Worm (Caenorhabditis elegans) whole organism, late embryonic: ENCODE measurements around the gene flor-1.

Experiments used
- C38D4.7 ChIP-seq: fragments of 200-800 bp; sonication (Bioruptor generic); optimal IDR thresholded peaks from 2 replicates; lab custom pipeline; 2018; ENCODE audit warnings: mild to moderate bottlenecking, missing genetic modification characterization, moderate library complexity, missing compliant biosample characterization
- K09A11.1 ChIP-seq: sonication (generic microtip); optimal IDR thresholded peaks from 2 replicates; lab custom pipeline; 2017; ENCODE audit warnings: antibody characterized with exemption, mild to moderate bottlenecking, missing genetic modification characterization, missing compliant biosample characterization; ENCODE audit not compliant: insufficient read depth
- T23F11.4 ChIP-seq: fragments of 200-800 bp; sonication (Bioruptor generic); optimal IDR thresholded peaks from 2 replicates; lab custom pipeline; 2018; ENCODE audit warnings: mild to moderate bottlenecking, missing genetic modification characterization, missing compliant biosample characterization
- Y22D7AL.16 ChIP-seq: sonication (generic microtip); optimal IDR thresholded peaks from 2 replicates; lab custom pipeline; 2016; ENCODE audit warnings: missing genetic modification characterization, missing compliant biosample characterization
- ahr-1 ChIP-seq: sonication (generic microtip); optimal IDR thresholded peaks from 2 replicates; lab custom pipeline; 2016; ENCODE audit warnings: missing genetic modification characterization, missing compliant biosample characterization
- ama-1 ChIP-seq: fragments of 150-350 bp; optimal IDR thresholded peaks from 2 replicates; lab custom pipeline; 2014
- ceh-14 ChIP-seq: sonication (generic microtip); optimal IDR thresholded peaks from 2 replicates; lab custom pipeline; 2016; ENCODE audit warnings: missing genotype, missing genetic modification characterization, missing compliant biosample characterization
- ceh-18 ChIP-seq: sonication (generic microtip); optimal IDR thresholded peaks from 2 replicates; lab custom pipeline; 2016; ENCODE audit warnings: missing genetic modification characterization, missing compliant biosample characterization
- ceh-19 ChIP-seq: fragments of 200-800 bp; sonication (Bioruptor generic); optimal IDR thresholded peaks from 2 replicates; lab custom pipeline; 2018; ENCODE audit warnings: mild to moderate bottlenecking, missing genetic modification characterization, missing compliant biosample characterization
- ceh-2 ChIP-seq: sonication (generic microtip); optimal IDR thresholded peaks from 2 replicates; lab custom pipeline; 2016; ENCODE audit warnings: missing genotype, missing genetic modification characterization, missing compliant biosample characterization
- ceh-22 ChIP-seq: sonication (generic microtip); optimal IDR thresholded peaks from 2 replicates; lab custom pipeline; 2017; ENCODE audit warnings: missing biosample characterization, missing genetic modification characterization
- ceh-30 ChIP-seq: fragments of 150-350 bp; optimal IDR thresholded peaks from 2 replicates; lab custom pipeline; 2014; ENCODE audit warnings: missing biosample characterization, missing genetic modification characterization
- ceh-45 ChIP-seq: fragments of 200-800 bp; sonication (Bioruptor generic); IDR thresholded peaks from 2 replicates; pipeline ENCODE4 v1.3.6; 2022; ENCODE audit warnings: missing genetic modification reagents, missing genetic modification characterization, missing compliant biosample characterization
- ceh-9 ChIP-seq: sonication (generic microtip); optimal IDR thresholded peaks from 2 replicates; lab custom pipeline; 2016; ENCODE audit warnings: mild to moderate bottlenecking, missing genetic modification characterization, inconsistent platforms, missing compliant biosample characterization
- dmd-4 ChIP-seq: sonication (generic microtip); optimal IDR thresholded peaks from 2 replicates; lab custom pipeline; 2016; ENCODE audit warnings: borderline replicate concordance, missing genetic modification characterization, missing compliant biosample characterization
- elt-4 ChIP-seq: sonication (generic microtip); optimal IDR thresholded peaks from 2 replicates; lab custom pipeline; 2016; ENCODE audit warnings: missing genetic modification characterization, missing compliant biosample characterization
- ets-4 ChIP-seq: sonication (generic microtip); optimal IDR thresholded peaks from 2 replicates; lab custom pipeline; 2016; ENCODE audit warnings: missing genetic modification characterization, missing compliant biosample characterization
- fax-1 ChIP-seq: sonication (generic microtip); optimal IDR thresholded peaks from 2 replicates; lab custom pipeline; 2016; ENCODE audit warnings: missing genotype, missing genetic modification characterization, missing compliant biosample characterization
- fkh-10 ChIP-seq: fragments of 150-350 bp; optimal IDR thresholded peaks from 2 replicates; lab custom pipeline; 2014; ENCODE audit warnings: missing biosample characterization, missing genetic modification reagents, missing genetic modification characterization
- gmeb-2 ChIP-seq: sonication (generic microtip); optimal IDR thresholded peaks from 2 replicates; lab custom pipeline; 2016; ENCODE audit warnings: missing genetic modification characterization, inconsistent platforms, missing compliant biosample characterization
- hlh-13 ChIP-seq: fragments of 200-800 bp; sonication (Bioruptor generic); optimal IDR thresholded peaks from 2 replicates; lab custom pipeline; 2018; ENCODE audit warnings: mild to moderate bottlenecking, missing genetic modification characterization, missing compliant biosample characterization
- hlh-15 ChIP-seq: sonication (generic microtip); optimal IDR thresholded peaks from 2 replicates; lab custom pipeline; 2016; ENCODE audit warnings: missing genetic modification characterization, missing compliant biosample characterization
- hlh-6 ChIP-seq: sonication (generic microtip); optimal IDR thresholded peaks from 2 replicates; lab custom pipeline; 2016; ENCODE audit warnings: missing genotype, missing genetic modification characterization, missing compliant biosample characterization
- hlh-8 ChIP-seq: sonication (generic microtip); optimal IDR thresholded peaks from 2 replicates; lab custom pipeline; 2016; ENCODE audit warnings: missing genotype, missing genetic modification characterization, missing compliant biosample characterization
- lim-6 ChIP-seq: sonication (generic microtip); optimal IDR thresholded peaks from 2 replicates; lab custom pipeline; 2016; ENCODE audit warnings: missing genetic modification characterization, missing compliant biosample characterization
- nfya-1 ChIP-seq: sonication (generic microtip); optimal IDR thresholded peaks from 2 replicates; lab custom pipeline; 2017; ENCODE audit warnings: missing genetic modification characterization, mild to moderate bottlenecking, missing compliant biosample characterization, antibody characterized with exemption, moderate library complexity
- nhr-11 ChIP-seq: fragments of 150-350 bp; optimal IDR thresholded peaks from 2 replicates; lab custom pipeline; 2014; ENCODE audit warnings: missing biosample characterization, missing genetic modification characterization
- odd-2 ChIP-seq: sonication (generic microtip); optimal IDR thresholded peaks from 2 replicates; lab custom pipeline; 2017; ENCODE audit warnings: antibody characterized with exemption, mild to moderate bottlenecking, missing genetic modification characterization, missing compliant biosample characterization
- pag-3 ChIP-seq: sonication (generic microtip); optimal IDR thresholded peaks from 2 replicates; lab custom pipeline; 2016; ENCODE audit warnings: missing compliant biosample characterization, missing genetic modification characterization, borderline replicate concordance
- pat-9 ChIP-seq: fragments of 200-800 bp; sonication (Bioruptor generic); optimal IDR thresholded peaks from 2 replicates; lab custom pipeline; 2018; ENCODE audit warnings: mild to moderate bottlenecking, missing genetic modification characterization, moderate library complexity, missing compliant biosample characterization
- pax-1 ChIP-seq: fragments of 150-350 bp; optimal IDR thresholded peaks from 2 replicates; lab custom pipeline; 2014; ENCODE audit warnings: missing biosample characterization, missing genetic modification characterization
- pha-2 ChIP-seq: sonication (generic microtip); optimal IDR thresholded peaks from 2 replicates; lab custom pipeline; 2017; ENCODE audit warnings: mild to moderate bottlenecking, missing genetic modification characterization, missing compliant biosample characterization
- pha-4 ChIP-seq: fragments of 150-350 bp; optimal IDR thresholded peaks from 2 replicates; lab custom pipeline; 2018; ENCODE audit warnings: missing biosample characterization, missing genetic modification reagents, missing genetic modification characterization
- pqm-1 ChIP-seq: sonication (generic microtip); optimal IDR thresholded peaks from 2 replicates; lab custom pipeline; 2016; ENCODE audit warnings: missing genetic modification characterization, missing compliant biosample characterization
- pros-1 ChIP-seq: fragments of 150-350 bp; optimal IDR thresholded peaks from 2 replicates; lab custom pipeline; 2014; ENCODE audit warnings: missing biosample characterization, missing genetic modification reagents, missing genetic modification characterization
- ref-2 ChIP-seq: sonication (generic microtip); optimal IDR thresholded peaks from 2 replicates; lab custom pipeline; 2016; ENCODE audit warnings: missing genetic modification characterization, missing compliant biosample characterization
- rnt-1 ChIP-seq: sonication (generic microtip); optimal IDR thresholded peaks from 2 replicates; lab custom pipeline; 2016; ENCODE audit warnings: missing genetic modification characterization, missing compliant biosample characterization
- sdc-2 ChIP-seq: sonication (generic microtip); optimal IDR thresholded peaks from 2 replicates; lab custom pipeline; 2016; ENCODE audit warnings: missing genotype, missing genetic modification characterization, missing compliant biosample characterization
- sox-2 ChIP-seq: fragments of 200-800 bp; sonication (Bioruptor generic); IDR thresholded peaks from 2 replicates; pipeline ENCODE4 v1.3.6; 2022; ENCODE audit warnings: missing genetic modification reagents, missing genetic modification characterization, missing compliant biosample characterization
- sox-4 ChIP-seq: sonication (generic microtip); optimal IDR thresholded peaks from 2 replicates; lab custom pipeline; 2017; ENCODE audit warnings: mild to moderate bottlenecking, missing genetic modification characterization, inconsistent platforms, missing compliant biosample characterization
- syd-9 ChIP-seq: sonication (generic microtip); optimal IDR thresholded peaks from 2 replicates; lab custom pipeline; 2016; ENCODE audit warnings: mild to moderate bottlenecking, missing genetic modification characterization, moderate library complexity, missing compliant biosample characterization
- tbx-7 ChIP-seq: sonication (generic microtip); optimal IDR thresholded peaks from 2 replicates; lab custom pipeline; 2016; ENCODE audit warnings: missing genotype, missing genetic modification characterization, missing compliant biosample characterization
- ttx-3 ChIP-seq: sonication (generic microtip); optimal IDR thresholded peaks from 2 replicates; lab custom pipeline; 2016; ENCODE audit warnings: missing genetic modification reagents, missing genetic modification characterization, missing compliant biosample characterization
- unc-55 ChIP-seq: sonication (generic microtip); optimal IDR thresholded peaks from 2 replicates; lab custom pipeline; 2017; ENCODE audit warnings: missing biosample characterization, missing genetic modification reagents, missing genetic modification characterization
- unc-86 ChIP-seq: sonication (generic microtip); optimal IDR thresholded peaks from 2 replicates; lab custom pipeline; 2016; ENCODE audit warnings: missing genetic modification characterization, missing compliant biosample characterization
- zip-5 ChIP-seq: sonication (generic microtip); optimal IDR thresholded peaks from 2 replicates; lab custom pipeline; 2016; ENCODE audit warnings: missing genetic modification characterization, missing compliant biosample characterization
- ztf-16 ChIP-seq: sonication (generic microtip); optimal IDR thresholded peaks from 2 replicates; lab custom pipeline; 2017; ENCODE audit warnings: missing genetic modification characterization, missing compliant biosample characterization

flor-1 gene

ce11 chrV:15085335-15085800 is 34.0 kb downstream of the flor-1 start, which contains the start of the genes ahsa-1 and C01G10.7 (continued):
- peak; percentile 51 for TF ChIP-seq sdc-2 (tag; lab: Kevin White, UChicago)
- no peak for TF ChIP-seq pha-4 (tag; lab: Kevin White, UChicago)
- TF ChIP-seq syd-9 (tag; lab: Kevin White, UChicago) = peak; percentile 10
- TF ChIP-seq ceh-30 (tag; lab: Kevin White, UChicago) = peak; percentile 67
- TF ChIP-seq ztf-16 (tag; lab: Kevin White, UChicago) = peak; percentile 70
- no peak for TF ChIP-seq T23F11.4 (GFP tag; lab: Kevin White, UChicago)
- TF ChIP-seq hlh-6 (tag; lab: Kevin White, UChicago) = peak; percentile 15
- no peak for TF ChIP-seq elt-4
- TF ChIP-seq unc-86 (tag; lab: Kevin White, UChicago) = peak; percentile 72
- TF ChIP-seq Y22D7AL.16 (tag; lab: Kevin White, UChicago) = no peak
- no peak for TF ChIP-seq odd-2 (tag; lab: Kevin White, UChicago)
- TF ChIP-seq C38D4.7 (GFP tag; lab: Kevin White, UChicago) = no peak
- peak; percentile 92 for TF ChIP-seq tbx-7 (tag; lab: Kevin White, UChicago)
- TF ChIP-seq ceh-19 (GFP tag; lab: Kevin White, UChicago) = peak; percentile 21
- TF ChIP-seq hlh-8 (tag; lab: Kevin White, UChicago) = peak; percentile 86
- TF ChIP-seq dmd-4 (tag; lab: Kevin White, UChicago) = no peak

- TF ChIP-seq ceh-19 (GFP tag; lab: Kevin White, UChicago) = no peak
- no peak for TF ChIP-seq ceh-18 (tag; lab: Kevin White, UChicago)
- no peak for TF ChIP-seq pat-9 (tag; lab: Kevin White, UChicago)
- TF ChIP-seq pax-1 = no peak
Measured at ce11 chrV:15083659-15084058, 35.8 kb downstream of the flor-1 start.

- TF ChIP-seq rnt-1 (peak; percentile 43), elt-4 (no peak), ets-4 (tag; lab: Kevin White, UChicago) (peak; percentile 91), ahr-1 (no peak), unc-86 (tag; lab: Kevin White, UChicago) (no peak), nhr-11 (no peak), ttx-3 (tag; lab: Kevin White, UChicago) (no peak), pax-1 (no peak), ceh-2 (tag; lab: Kevin White, UChicago) (peak; percentile 89), pag-3 (tag; lab: Kevin White, UChicago) (no peak), lim-6 (tag; lab: Kevin White, UChicago) (no peak), fax-1 (tag; lab: Kevin White, UChicago) (peak; percentile 48), hlh-8 (tag; lab: Kevin White, UChicago) (peak; percentile 7), ref-2 (tag; lab: Kevin White, UChicago) (peak; percentile 70), sox-2 (GFP tag; lab: Robert Waterston, UW) (no peak), T23F11.4 (GFP tag; lab: Kevin White, UChicago) (no peak), fkh-10 (no peak), pat-9 (tag; lab: Kevin White, UChicago) (no peak), nfya-1 (tag; lab: Kevin White, UChicago) (no peak), unc-55 (GFP tag; lab: Kevin White, UChicago) (no peak), pha-2 (tag; lab: Kevin White, UChicago) (no peak), tbx-7 (tag; lab: Kevin White, UChicago) (peak; percentile 90), ztf-16 (tag; lab: Kevin White, UChicago) (no peak), ceh-9 (tag; lab: Kevin White, UChicago) (no peak), ceh-45 (no peak), zip-5 (peak; percentile 78), gmeb-2 (tag; lab: Kevin White, UChicago) (peak; percentile 4), ceh-14 (tag; lab: Kevin White, UChicago) (peak; percentile 46), hlh-15 (tag; lab: Kevin White, UChicago) (no peak), dmd-4 (tag; lab: Kevin White, UChicago) (no peak), syd-9 (tag; lab: Kevin White, UChicago) (no peak), hlh-13 (GFP tag; lab: Kevin White, UChicago) (no peak), pros-1 (no peak), ceh-30 (tag; lab: Kevin White, UChicago) (no peak), K09A11.1 (tag; lab: Kevin White, UChicago) (no peak), ceh-22 (tag; lab: Kevin White, UChicago) (no peak), ama-1 (no peak), pha-4 (tag; lab: Kevin White, UChicago) (no peak), pqm-1 (tag; lab: Kevin White, UChicago) (no peak), sox-4 (no peak), ceh-19 (GFP tag; lab: Kevin White, UChicago) (no peak)
Measured at ce11 chrV:15082291-15082690, 37.1 kb downstream of the flor-1 start, which contains the start of the genes C01G10.10 and C01G10.9. TSS of gene C01G10.10 (minus strand) at chrV:15082441. TSS of gene C01G10.9 (plus strand) at chrV:15082530.
